Fruit fly (Drosophila melanogaster) whole organism, embryonic: ENCODE results near the gene CG34417.

Experiments
- Aef1 ChIP-seq: fragments of 200-800 bp; sonication (Bioruptor generic); IDR thresholded peaks from 3 replicates; pipeline ENCODE4 v1.3.6; 2022; ENCODE audit warnings: missing biosample characterization, missing genetic modification characterization
- Bdp1 ChIP-seq: fragments of 200-800 bp; sonication (Bioruptor generic); optimal IDR thresholded peaks from 3 replicates; lab custom pipeline; 2016; ENCODE audit warnings: missing biosample characterization, missing genetic modification characterization
- Blimp-1 ChIP-seq: fragments of 200-800 bp; sonication (Bioruptor generic); optimal IDR thresholded peaks from 3 replicates; lab custom pipeline; 2018; ENCODE audit warnings: missing biosample characterization, missing genetic modification characterization, mild to moderate bottlenecking, moderate library complexity, missing genetic modification reagents
- Bteb2 ChIP-seq: fragments of 200-800 bp; sonication (Bioruptor generic); optimal IDR thresholded peaks from 2 replicates; lab custom pipeline; 2016; ENCODE audit warnings: missing biosample characterization, missing genetic modification characterization
- CG10366 ChIP-seq: fragments of 200-800 bp; sonication (Bioruptor generic); IDR thresholded peaks from 2 replicates; pipeline ENCODE4 v1.3.6; 2022; ENCODE audit warnings: missing biosample characterization, missing genetic modification characterization
- CG11398 ChIP-seq: fragments of 200-800 bp; sonication (Bioruptor generic); optimal IDR thresholded peaks from 2 replicates; lab custom pipeline; 2016; ENCODE audit warnings: missing biosample characterization, missing genetic modification characterization
- CG11560 ChIP-seq: fragments of 200-800 bp; sonication (Bioruptor generic); IDR thresholded peaks from 3 replicates; pipeline ENCODE4 v1.3.6; 2022; ENCODE audit warnings: missing biosample characterization, missing genetic modification characterization
- CG11723 ChIP-seq: fragments of 200-800 bp; sonication (Bioruptor generic); optimal IDR thresholded peaks from 2 replicates; lab custom pipeline; 2017; ENCODE audit warnings: missing biosample characterization, mild to moderate bottlenecking, missing genetic modification characterization
- CG13287 ChIP-seq: fragments of 200-800 bp; sonication (Bioruptor generic); IDR thresholded peaks from 2 replicates; pipeline ENCODE4 v1.3.6; 2022; ENCODE audit warnings: missing biosample characterization, missing genetic modification characterization; ENCODE audit not compliant: partially characterized antibody
- CG14014 ChIP-seq: fragments of 200-800 bp; sonication (Bioruptor generic); IDR thresholded peaks from 2 replicates; pipeline ENCODE4 v1.3.6; 2022; ENCODE audit warnings: missing biosample characterization, missing genetic modification characterization
- CG14050 ChIP-seq: fragments of 200-800 bp; sonication (Bioruptor generic); IDR thresholded peaks from 3 replicates; pipeline ENCODE4 v1.3.6; 2022; ENCODE audit warnings: missing biosample characterization, missing genetic modification characterization
- CG1602 ChIP-seq: fragments of 200-800 bp; sonication (Bioruptor generic); optimal IDR thresholded peaks from 3 replicates; lab custom pipeline; 2016; ENCODE audit warnings: missing biosample characterization, missing genetic modification characterization
- CG1792 ChIP-seq: fragments of 200-800 bp; sonication (Bioruptor generic); optimal IDR thresholded peaks from 2 replicates; lab custom pipeline; 2016; ENCODE audit warnings: missing biosample characterization, missing genetic modification characterization
- CG18011 ChIP-seq: fragments of 200-800 bp; sonication (Bioruptor generic); optimal IDR thresholded peaks from 2 replicates; lab custom pipeline; 2017; ENCODE audit warnings: missing biosample characterization, missing genetic modification characterization, mild to moderate bottlenecking, moderate library complexity, missing genotype
- CG3065 ChIP-seq: fragments of 200-800 bp; sonication (Bioruptor generic); optimal IDR thresholded peaks from 2 replicates; lab custom pipeline; 2016; ENCODE audit warnings: missing biosample characterization, missing genetic modification characterization
- CG43689 ChIP-seq: fragments of 200-800 bp; sonication (Bioruptor generic); IDR thresholded peaks from 2 replicates; pipeline ENCODE4 v1.3.6; 2022; ENCODE audit warnings: missing biosample characterization, missing genetic modification characterization
- CG4617 ChIP-seq: fragments of 200-800 bp; sonication (Bioruptor generic); optimal IDR thresholded peaks from 3 replicates; lab custom pipeline; 2016; ENCODE audit warnings: missing biosample characterization, missing genetic modification characterization, borderline replicate concordance
- CG5953 ChIP-seq: fragments of 200-800 bp; sonication (Bioruptor generic); IDR thresholded peaks from 2 replicates; pipeline ENCODE4 v1.3.6; 2022; ENCODE audit warnings: missing biosample characterization, missing genetic modification characterization
- CG6683 ChIP-seq: fragments of 200-800 bp; sonication (Bioruptor generic); optimal IDR thresholded peaks from 2 replicates; lab custom pipeline; 2017; ENCODE audit warnings: missing biosample characterization, mild to moderate bottlenecking, missing genetic modification characterization, missing genetic modification reagents
- CG9932 ChIP-seq: fragments of 200-800 bp; sonication (Bioruptor generic); IDR thresholded peaks from 2 replicates; pipeline ENCODE4 v1.3.6; 2022; ENCODE audit warnings: missing biosample characterization, missing genetic modification characterization
- CkIIα-i1 ChIP-seq: fragments of 200-800 bp; sonication (Bioruptor generic); IDR thresholded peaks from 2 replicates; pipeline ENCODE4 v1.3.6; 2022; ENCODE audit warnings: missing biosample characterization, missing genetic modification characterization
- Dbx ChIP-seq: fragments of 200-800 bp; sonication (Bioruptor generic); IDR thresholded peaks from 3 replicates; pipeline ENCODE4 v1.3.6; 2022; ENCODE audit warnings: missing biosample characterization, missing genetic modification characterization
- Drgx ChIP-seq: fragments of 200-800 bp; sonication (Bioruptor generic); IDR thresholded peaks from 2 replicates; pipeline ENCODE4 v1.3.6; 2022; ENCODE audit warnings: missing biosample characterization, missing genetic modification characterization
- E2f2 ChIP-seq: fragments of 200-800 bp; sonication (Bioruptor generic); IDR thresholded peaks from 2 replicates; pipeline ENCODE4 v1.3.6; 2022; ENCODE audit warnings: missing biosample characterization, missing genetic modification characterization
- Hand ChIP-seq: fragments of 200-800 bp; sonication (Bioruptor generic); optimal IDR thresholded peaks from 2 replicates; lab custom pipeline; 2017; ENCODE audit warnings: mild to moderate bottlenecking, missing biosample characterization, missing genetic modification reagents, missing genetic modification characterization
- Hmr ChIP-seq: fragments of 200-800 bp; sonication (Bioruptor generic); optimal IDR thresholded peaks from 3 replicates; lab custom pipeline; 2017; ENCODE audit warnings: mild to moderate bottlenecking, missing biosample characterization, missing genetic modification reagents, missing genetic modification characterization
- Kr ChIP-seq: fragments of 200-800 bp; sonication (Bioruptor generic); optimal IDR thresholded peaks from 2 replicates; lab custom pipeline; 2017; ENCODE audit warnings: missing biosample characterization, mild to moderate bottlenecking, missing genetic modification characterization
- Lpt ChIP-seq: fragments of >200 bp; optimal IDR thresholded peaks from 2 replicates; lab custom pipeline; 2018; ENCODE audit warnings: missing biosample characterization, missing genetic modification characterization
- Mad ChIP-seq: fragments of 200-800 bp; sonication (Bioruptor generic); optimal IDR thresholded peaks from 2 replicates; lab custom pipeline; 2016; ENCODE audit warnings: missing biosample characterization, missing genetic modification characterization
- Mrtf ChIP-seq: fragments of 200-800 bp; sonication (Bioruptor generic); IDR thresholded peaks from 3 replicates; pipeline ENCODE4 v1.3.6; 2022; ENCODE audit warnings: missing biosample characterization, missing genetic modification characterization
- Poxn ChIP-seq: fragments of 200-800 bp; sonication (Bioruptor generic); IDR thresholded peaks from 2 replicates; pipeline ENCODE4 v1.3.6; 2022; ENCODE audit warnings: missing biosample characterization, missing genetic modification characterization
- Six4 ChIP-seq: fragments of 200-800 bp; sonication (Bioruptor generic); optimal IDR thresholded peaks from 2 replicates; lab custom pipeline; 2016; ENCODE audit warnings: missing biosample characterization, missing genetic modification characterization
- Sox100B ChIP-seq: fragments of 200-800 bp; sonication (Bioruptor generic); optimal IDR thresholded peaks from 3 replicates; lab custom pipeline; 2018; ENCODE audit warnings: missing biosample characterization, mild to moderate bottlenecking, missing genetic modification characterization
- Vsx1 ChIP-seq: fragments of 200-800 bp; sonication (Bioruptor generic); optimal IDR thresholded peaks from 2 replicates; lab custom pipeline; 2017; ENCODE audit warnings: missing biosample characterization, mild to moderate bottlenecking, missing genetic modification characterization, missing genetic modification reagents
- az2 ChIP-seq: fragments of 200-800 bp; sonication (Bioruptor generic); optimal IDR thresholded peaks from 3 replicates; lab custom pipeline; 2016; ENCODE audit warnings: missing biosample characterization, missing genetic modification characterization
- cad ChIP-seq: fragments of >200 bp; optimal IDR thresholded peaks from 2 replicates; lab custom pipeline; 2017; ENCODE audit warnings: missing biosample characterization, missing genetic modification characterization
- croc ChIP-seq: fragments of 200-800 bp; sonication (Bioruptor generic); conservative IDR thresholded peaks from 3 replicates; pipeline ENCODE4 v1.3.6; 2022; ENCODE audit warnings: missing biosample characterization, missing genetic modification characterization
- dm ChIP-seq: fragments of 200-800 bp; sonication (Bioruptor generic); optimal IDR thresholded peaks from 3 replicates; lab custom pipeline; 2016; ENCODE audit warnings: missing biosample characterization, missing genetic modification characterization
- dysf ChIP-seq: fragments of 200-800 bp; sonication (Bioruptor generic); IDR thresholded peaks from 3 replicates; pipeline ENCODE4 v1.3.6; 2022; ENCODE audit warnings: missing biosample characterization, missing genetic modification characterization
- gsb ChIP-seq: fragments of 200-800 bp; sonication (Bioruptor generic); IDR thresholded peaks from 2 replicates; pipeline ENCODE4 v1.3.6; 2022; ENCODE audit warnings: missing biosample characterization, missing genetic modification characterization
- hth ChIP-seq: fragments of >200 bp; optimal IDR thresholded peaks from 2 replicates; lab custom pipeline; 2017; ENCODE audit warnings: inconsistent platforms
- ken ChIP-seq: fragments of 200-800 bp; sonication (Bioruptor generic); IDR thresholded peaks from 3 replicates; pipeline ENCODE4 v1.3.6; 2022; ENCODE audit warnings: missing biosample characterization, missing genetic modification characterization
- lola ChIP-seq, 3 experiments: fragments of >200 bp in 2 of 3; fragments of 200-800 bp in 1 of 3; sonication (Bioruptor generic) in 1 of 3; optimal IDR thresholded peaks; 2 replicates each; lab custom pipeline; 2017 to 2019; ENCODE audit warnings: missing biosample characterization in 3 of 3, missing genetic modification characterization in 3 of 3, mild to moderate bottlenecking in 1 of 3, moderate library complexity in 1 of 3
- pb ChIP-seq: fragments of 200-800 bp; sonication (Bioruptor generic); optimal IDR thresholded peaks from 3 replicates; lab custom pipeline; 2016; ENCODE audit warnings: missing biosample characterization, missing genetic modification characterization
- shn ChIP-seq: fragments of 200-800 bp; sonication (Bioruptor generic); optimal IDR thresholded peaks from 3 replicates; lab custom pipeline; 2016; ENCODE audit warnings: missing biosample characterization, missing genetic modification characterization
- sima ChIP-seq: fragments of 200-800 bp; sonication (Bioruptor generic); optimal IDR thresholded peaks from 2 replicates; lab custom pipeline; 2016; ENCODE audit warnings: missing biosample characterization, missing genetic modification characterization
- tin ChIP-seq: fragments of 200-800 bp; sonication (Bioruptor generic); optimal IDR thresholded peaks from 3 replicates; lab custom pipeline; 2016; ENCODE audit warnings: missing biosample characterization, missing genetic modification characterization
- trem ChIP-seq: fragments of 200-800 bp; optimal IDR thresholded peaks from 3 replicates; lab custom pipeline; 2019; ENCODE audit warnings: missing biosample characterization, mild to moderate bottlenecking, missing genetic modification characterization, moderate library complexity
- ttk ChIP-seq: fragments of 200-800 bp; sonication (Bioruptor generic); IDR thresholded peaks from 2 replicates; pipeline ENCODE4 v2.1.2; 2022; ENCODE audit warnings: missing biosample characterization, missing genetic modification characterization
- unpg ChIP-seq: fragments of 200-800 bp; sonication (Bioruptor generic); optimal IDR thresholded peaks from 3 replicates; lab custom pipeline; 2018; ENCODE audit warnings: missing biosample characterization, mild to moderate bottlenecking, missing genetic modification characterization, moderate library complexity
- vnd ChIP-seq: fragments of 200-800 bp; sonication (Bioruptor generic); IDR thresholded peaks from 3 replicates; pipeline ENCODE4 v1.3.6; 2022; ENCODE audit warnings: missing biosample characterization, missing genetic modification characterization; ENCODE audit not compliant: partially characterized antibody

Gene CG34417

dm6 chrX:6549428-6550117 lies 9.0 kb downstream of the CG34417 start (continued):
- TF ChIP-seq E2f2 (GFP tag; lab: Robert Waterston, UW) (peak; percentile 78), CG43689 (GFP tag; lab: Robert Waterston, UW) (peak; percentile 86), CG11560 (tag; lab: Robert Waterston, UW) (peak; percentile 87), CG18011 (GFP tag; lab: Kevin White, UChicago) (peak; percentile 74), CG4617 (GFP tag; lab: Kevin White, UChicago) (peak; percentile 73), cad (GFP tag; lab: Kevin White, UChicago) (no peak), CG11398 (GFP tag; lab: Kevin White, UChicago) (peak; percentile 94), CG6683 (GFP tag; lab: Kevin White, UChicago) (peak; percentile 92), dysf (peak; percentile 97), Hmr (GFP tag; lab: Kevin White, UChicago) (peak; percentile 94), Mrtf (GFP tag; lab: Robert Waterston, UW) (peak; percentile 96), CG10366 (GFP tag; lab: Robert Waterston, UW) (peak; percentile 95), sima (peak; percentile 89), Lpt (no peak), lola (GFP tag; optimal IDR thresholded peaks at IDR 0.05; lab: Kevin White, UChicago) (peak in 1 of 3 experiments; percentile 90), Bteb2 (GFP tag; lab: Kevin White, UChicago) (peak; percentile 89), CG5953 (peak; percentile 85), tin (GFP tag; lab: Kevin White, UChicago) (peak; percentile 97), Poxn (peak; percentile 79), az2 (GFP tag; lab: Kevin White, UChicago) (peak; percentile 92), Mad (GFP tag; lab: Kevin White, UChicago) (peak; percentile 92), pb (GFP tag; lab: Kevin White, UChicago) (peak; percentile 93), Blimp-1 (peak; percentile 92), shn (GFP tag; lab: Kevin White, UChicago) (peak; percentile 89), Vsx1 (GFP tag; lab: Kevin White, UChicago) (peak; percentile 78), Kr (GFP tag; lab: Kevin White, UChicago) (no peak), trem (tag; lab: Kevin White, UChicago) (peak; percentile 91), croc (GFP tag; lab: Robert Waterston, UW) (peak; percentile 91), Sox100B (peak; percentile 90), dm (GFP tag; lab: Kevin White, UChicago) (peak; percentile 86), Dbx (GFP tag; lab: Robert Waterston, UW) (peak; percentile 97), Bdp1 (peak; percentile 84), CG13287 (GFP tag; lab: Robert Waterston, UW) (no peak), CG14050 (peak; percentile 92), ken (GFP tag; lab: Robert Waterston, UW) (peak; percentile 96), Hand (GFP tag; lab: Kevin White, UChicago) (peak; percentile 87), CG1602 (GFP tag; lab: Kevin White, UChicago) (peak; percentile 88), CkIIα-i1 (GFP tag; lab: Robert Waterston, UW) (peak; percentile 70; the same call in 1 of the 2 replicates), hth (lab: Kevin White, UChicago) (no peak), CG9932 (peak; percentile 98), gsb (GFP tag; lab: Robert Waterston, UW) (peak; percentile 95), CG3065 (peak; percentile 73), CG11723 (GFP tag; lab: Kevin White, UChicago) (peak; percentile 85), Aef1 (GFP tag; lab: Robert Waterston, UW) (peak; percentile 96), CG14014 (GFP tag; lab: Robert Waterston, UW) (peak; percentile 98), unpg (peak; percentile 94), Drgx (GFP tag; lab: Robert Waterston, UW) (peak; percentile 98), vnd (no peak), CG1792 (peak; percentile 96), ttk (GFP tag; lab: Robert Waterston, UW) (peak; percentile 94), Six4 (GFP tag; lab: Kevin White, UChicago) (peak; percentile 95)
